Worm (Caenorhabditis elegans): Measurements from ENCODE around the gene mpk-2.

DNA sequence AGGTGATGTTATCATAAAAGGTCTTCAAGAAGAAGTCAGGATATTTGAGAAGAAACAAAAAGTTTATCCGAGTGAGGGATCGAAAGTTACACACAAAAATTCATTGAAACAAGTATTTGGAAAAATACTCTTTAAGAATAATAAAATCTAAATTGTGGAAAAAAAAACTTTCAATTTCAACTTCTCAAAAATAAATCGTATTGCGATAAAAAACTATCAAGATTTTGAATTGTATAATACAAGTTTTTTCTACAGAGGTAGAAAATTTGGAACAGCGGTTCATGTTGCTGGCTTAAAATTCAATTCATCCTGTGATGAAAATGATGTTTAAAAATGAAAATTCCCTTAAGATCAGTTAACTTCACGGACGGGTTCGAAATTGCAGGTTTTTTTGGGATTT is 8.2 kb downstream of the mpk-2 start, which contains the start of gene F09C12.8:
- TF ChIP-seq fos-1 (tag; optimal IDR thresholded peaks at IDR 0.05) (no peak), lsy-2 (tag; optimal IDR thresholded peaks at IDR 0.05) (no peak), lin-39 (tag; optimal IDR thresholded peaks at IDR 0.05) (no peak), vab-15 (tag; optimal IDR thresholded peaks at IDR 0.05) (no peak), aha-1 (tag; optimal IDR thresholded peaks at IDR 0.05) (no peak), ztf-4 (tag; optimal IDR thresholded peaks at IDR 0.05) (no peak), rnt-1 (tag; optimal IDR thresholded peaks at IDR 0.05) (no peak), hpl-2 (GFP tag; optimal IDR thresholded peaks at IDR 0.05) (no peak), egl-27 (tag; optimal IDR thresholded peaks at IDR 0.05) (no peak), ces-1 (GFP tag; optimal IDR thresholded peaks at IDR 0.05) (no peak), nhr-28 (tag; optimal IDR thresholded peaks at IDR 0.05) (no peak), nhr-84 (tag; optimal IDR thresholded peaks at IDR 0.05) (no peak), nhr-20 (tag; optimal IDR thresholded peaks at IDR 0.05) (no peak), nhr-71 (tag; optimal IDR thresholded peaks at IDR 0.05) (no peak)
